Worm (Caenorhabditis elegans): ENCODE data around the gene unc-45.

DNA sequence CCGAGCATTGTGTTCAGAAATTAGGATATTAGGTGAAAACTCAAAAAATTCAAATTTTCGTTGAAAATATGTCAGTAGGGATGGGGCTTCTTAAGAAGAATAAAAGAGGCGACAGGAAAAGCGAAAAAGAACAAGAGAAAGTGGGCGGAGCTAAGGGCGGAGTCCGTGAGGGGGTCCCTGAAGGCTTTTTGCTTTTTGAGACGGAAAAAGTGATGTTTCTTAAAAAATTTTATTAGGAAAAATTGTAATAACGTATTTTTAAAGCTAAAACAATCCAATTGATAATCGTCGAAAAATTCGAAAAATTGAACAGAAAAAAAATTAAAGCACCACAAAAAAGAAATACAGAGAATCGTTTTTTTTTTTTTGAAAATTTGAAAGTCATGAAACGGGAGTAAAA is 27.6 kb upstream of the unc-45 start, which contains the start of gene Y55B1BR.6:
- no peak for TF ChIP-seq ztf-6 (GFP tag; IDR thresholded peaks at IDR 0.05)
- no peak for TF ChIP-seq nhr-179 (tag; optimal IDR thresholded peaks at IDR 0.05)
- no peak for TF ChIP-seq ama-1 (optimal IDR thresholded peaks at IDR 0.05)
- no peak for TF ChIP-seq ama-1 (GFP tag; optimal IDR thresholded peaks at IDR 0.05)
- no peak for TF ChIP-seq mcd-1 (GFP tag; IDR thresholded peaks at IDR 0.05)
- TF ChIP-seq attf-3 (GFP tag; conservative IDR thresholded peaks at IDR 0.05), result no peak
- TF ChIP-seq ceh-100 (GFP tag; IDR thresholded peaks at IDR 0.05), result no peak
- TF ChIP-seq ceh-40 (GFP tag; IDR thresholded peaks at IDR 0.05), result no peak
- TF ChIP-seq F57A8.1 (GFP tag; optimal IDR thresholded peaks at IDR 0.05), result no peak
- TF ChIP-seq unc-62 (GFP tag; optimal IDR thresholded peaks at IDR 0.05), result no peak
- no peak for TF ChIP-seq egl-18 (GFP tag; IDR thresholded peaks at IDR 0.05)
- TF ChIP-seq somi-1 (GFP tag; optimal IDR thresholded peaks at IDR 0.05), result no peak
